Fruit fly (Drosophila melanogaster): Measurements from ENCODE around the gene mRpL17.

Gene mRpL17

dm6 chr3L:264378-265151 lies at the start of gene mRpL17, which contains the start of gene Tudor-SN:
Gene mRpL17 (plus strand): TSS chr3L:264779.
Gene Tudor-SN (minus strand): TSS chr3L:264380.
- TF ChIP-seq psq (optimal IDR thresholded peaks at IDR 0.05) (no peak), h (optimal IDR thresholded peaks at IDR 0.05) (no peak), ttk (optimal IDR thresholded peaks at IDR 0.05) (no peak), insv (optimal IDR thresholded peaks at IDR 0.05) (no peak), Sin3A (optimal IDR thresholded peaks at IDR 0.05) (no peak)

dm6 chr3L:216325-216724 lies 48.3 kb upstream of the mRpL17 start, which contains the start of gene Kaz1-ORFB:
Gene Kaz1-ORFB (plus strand): TSS chr3L:216625.
- TF ChIP-seq ttk (optimal IDR thresholded peaks at IDR 0.05) (no peak), h (optimal IDR thresholded peaks at IDR 0.05) (no peak), psq (optimal IDR thresholded peaks at IDR 0.05) (no peak), insv (optimal IDR thresholded peaks at IDR 0.05) (no peak)

- TF ChIP-seq Myc (optimal IDR thresholded peaks at IDR 0.05), result no peak
- no peak for TF ChIP-seq Sin3A (optimal IDR thresholded peaks at IDR 0.05)
- TF ChIP-seq ttk (optimal IDR thresholded peaks at IDR 0.05), result no peak
- no peak for TF ChIP-seq psq (optimal IDR thresholded peaks at IDR 0.05)
- no peak for TF ChIP-seq insv (optimal IDR thresholded peaks at IDR 0.05)
- TF ChIP-seq h (optimal IDR thresholded peaks at IDR 0.05), result no peak
These were observed 47.0 kb upstream of the mRpL17 start, which contains the start of gene CG13877 for dm6 chr3L:217480-218118. Gene CG13877 (plus strand): TSS chr3L:218068.

- TF ChIP-seq h (optimal IDR thresholded peaks at IDR 0.05) (no peak), insv (optimal IDR thresholded peaks at IDR 0.05) (no peak), Sin3A (optimal IDR thresholded peaks at IDR 0.05) (no peak), Myc (optimal IDR thresholded peaks at IDR 0.05) (no peak), ttk (optimal IDR thresholded peaks at IDR 0.05) (no peak), psq (optimal IDR thresholded peaks at IDR 0.05) (no peak)
These were observed 41.3 kb upstream of the mRpL17 start, which contains the start of the genes pyx and CG33229 for dm6 chr3L:223019-223902. Gene pyx (minus strand): TSS chr3L:223069. Gene CG33229 (plus strand): TSS chr3L:223852.

dm6 chr3L:224004-224951 lies 40.3 kb upstream of the mRpL17 start:
- TF ChIP-seq h (optimal IDR thresholded peaks at IDR 0.05), result no peak
- TF ChIP-seq insv (optimal IDR thresholded peaks at IDR 0.05), result no peak
- TF ChIP-seq Myc (optimal IDR thresholded peaks at IDR 0.05), result no peak
- no peak for TF ChIP-seq ttk (optimal IDR thresholded peaks at IDR 0.05)
- no peak for TF ChIP-seq Sin3A (optimal IDR thresholded peaks at IDR 0.05)
- no peak for TF ChIP-seq psq (optimal IDR thresholded peaks at IDR 0.05)

- no peak for TF ChIP-seq psq (optimal IDR thresholded peaks at IDR 0.05)
- TF ChIP-seq h (optimal IDR thresholded peaks at IDR 0.05), result no peak
- no peak for TF ChIP-seq insv (optimal IDR thresholded peaks at IDR 0.05)
- TF ChIP-seq ttk (optimal IDR thresholded peaks at IDR 0.05), result no peak
- no peak for TF ChIP-seq Myc (optimal IDR thresholded peaks at IDR 0.05)
- no peak for TF ChIP-seq Sin3A (optimal IDR thresholded peaks at IDR 0.05)
These were observed 39.5 kb upstream of the mRpL17 start for dm6 chr3L:225120-225519.

- TF ChIP-seq insv (optimal IDR thresholded peaks at IDR 0.05) (no peak), Sin3A (optimal IDR thresholded peaks at IDR 0.05) (no peak), Myc (optimal IDR thresholded peaks at IDR 0.05) (no peak), h (optimal IDR thresholded peaks at IDR 0.05) (no peak)
These were observed 33.1 kb upstream of the mRpL17 start, which contains the start of gene CG42846 for dm6 chr3L:231504-231903. Gene CG42846 (minus strand): TSS chr3L:231604.

dm6 chr3L:232267-232666 lies 32.3 kb upstream of the mRpL17 start, which contains the start of gene CG34454:
Gene CG34454 (minus strand): TSS chr3L:232350.
- TF ChIP-seq Sin3A (optimal IDR thresholded peaks at IDR 0.05) (no peak), psq (optimal IDR thresholded peaks at IDR 0.05) (no peak), ttk (optimal IDR thresholded peaks at IDR 0.05) (no peak), insv (optimal IDR thresholded peaks at IDR 0.05) (no peak), h (optimal IDR thresholded peaks at IDR 0.05) (no peak), Myc (optimal IDR thresholded peaks at IDR 0.05) (no peak)

- no peak for TF ChIP-seq Sin3A (optimal IDR thresholded peaks at IDR 0.05)
- TF ChIP-seq ttk (optimal IDR thresholded peaks at IDR 0.05), result no peak
- no peak for TF ChIP-seq psq (optimal IDR thresholded peaks at IDR 0.05)
- no peak for TF ChIP-seq Myc (optimal IDR thresholded peaks at IDR 0.05)
- TF ChIP-seq insv (optimal IDR thresholded peaks at IDR 0.05), result no peak
- no peak for TF ChIP-seq h (optimal IDR thresholded peaks at IDR 0.05)
These were observed 31.3 kb upstream of the mRpL17 start, which contains the start of gene CG34453 for dm6 chr3L:233251-233650. Gene CG34453 (minus strand): TSS chr3L:233351.

- TF ChIP-seq Sin3A (optimal IDR thresholded peaks at IDR 0.05) (no peak), h (optimal IDR thresholded peaks at IDR 0.05) (no peak), ttk (optimal IDR thresholded peaks at IDR 0.05) (no peak), insv (optimal IDR thresholded peaks at IDR 0.05) (no peak), Myc (optimal IDR thresholded peaks at IDR 0.05) (no peak)
These were observed 30.2 kb upstream of the mRpL17 start for dm6 chr3L:234337-234736.

Measured in Kc167 (cell line).